Worm (Caenorhabditis elegans): ENCODE results near the gene K06A4.2.
"Not testable (repeated sequence)": the region's sequence is repeated elsewhere in the genome, so short reads cannot be mapped to it uniquely, and the experiment has no call there.

- not testable (repeated sequence) for TF ChIP-seq Y95B8A.8 (GFP tag; IDR thresholded peaks at IDR 0.05); unc-130 (GFP tag; optimal IDR thresholded peaks at IDR 0.05); snpc-1.1 (tag; optimal IDR thresholded peaks at IDR 0.05; ENCODE audit: insufficient read depth); nhr-27 (tag; optimal IDR thresholded peaks at IDR 0.05); somi-1 (GFP tag; optimal IDR thresholded peaks at IDR 0.05); cebp-2 (GFP tag; IDR thresholded peaks at IDR 0.05); F52B5.7 (tag; optimal IDR thresholded peaks at IDR 0.05); lin-54 (GFP tag; optimal IDR thresholded peaks at IDR 0.05); snpc-4 (GFP tag; optimal IDR thresholded peaks at IDR 0.05); snpc-4 (tag; optimal IDR thresholded peaks at IDR 0.05); unc-62 (GFP tag; optimal IDR thresholded peaks at IDR 0.05); ztf-25 (GFP tag; IDR thresholded peaks at IDR 0.05)
These were observed 44.5 kb upstream of the K06A4.2 start, which contains the start of gene Y54B9A.1 for ce11 chrV:9439315-9440002.

Data from whole organism, young adult.